Worm (Caenorhabditis elegans) whole organism, L4 larva: Measurements from ENCODE around the gene sec-23.

Experiments
- Y75B8A.6 ChIP-seq: fragments of 200-800 bp; sonication (Bioruptor generic); IDR thresholded peaks from 2 replicates; pipeline ENCODE4 v1.3.6; 2022; ENCODE audit warnings: missing genetic modification reagents, missing genetic modification characterization, missing compliant biosample characterization
- ama-1 ChIP-seq: fragments of 150-350 bp; optimal IDR thresholded peaks from 2 replicates; lab custom pipeline; 2014; ENCODE audit warnings: inconsistent platforms, mixed read lengths
- ceh-28 ChIP-seq: fragments of 150-350 bp; optimal IDR thresholded peaks from 2 replicates; lab custom pipeline; 2014; ENCODE audit warnings: missing biosample characterization, missing genetic modification reagents, missing genetic modification characterization
- dpl-1 ChIP-seq: fragments of 150-350 bp; optimal IDR thresholded peaks from 2 replicates; lab custom pipeline; 2014; ENCODE audit warnings: missing biosample characterization, missing genetic modification reagents, missing genetic modification characterization
- egl-27 ChIP-seq: sonication (generic microtip); optimal IDR thresholded peaks from 3 replicates; lab custom pipeline; 2017; ENCODE audit warnings: missing biosample characterization, missing genetic modification reagents, missing genetic modification characterization
- fkh-10 ChIP-seq: fragments of 150-350 bp; optimal IDR thresholded peaks from 2 replicates; lab custom pipeline; 2014; ENCODE audit warnings: missing biosample characterization, missing genetic modification reagents, missing genetic modification characterization
- gei-8 ChIP-seq: fragments of 200-800 bp; sonication (Bioruptor generic); optimal IDR thresholded peaks from 2 replicates; lab custom pipeline; 2018; ENCODE audit warnings: mild to moderate bottlenecking, missing genetic modification characterization, missing compliant biosample characterization
- madf-9 ChIP-seq: fragments of 200-800 bp; sonication (Bioruptor generic); conservative IDR thresholded peaks from 2 replicates; pipeline ENCODE4 v1.3.6; 2022; ENCODE audit warnings: missing genetic modification reagents, missing genetic modification characterization, missing compliant biosample characterization
- mdl-1 ChIP-seq, 2 experiments: fragments of 150-350 bp in 1 of 2; sonication (generic microtip) in 1 of 2; optimal IDR thresholded peaks; 2 replicates each; lab custom pipeline; 2014 to 2017; ENCODE audit warnings: missing biosample characterization in 2 of 2, missing genetic modification characterization in 2 of 2
- mxl-2 ChIP-seq: fragments of 200-800 bp; sonication (Bioruptor generic); conservative IDR thresholded peaks from 2 replicates; pipeline ENCODE4 v1.3.6; 2022; ENCODE audit warnings: missing genetic modification reagents, missing genetic modification characterization, missing compliant biosample characterization
- nhr-10 ChIP-seq: fragments of 150-350 bp; optimal IDR thresholded peaks from 2 replicates; lab custom pipeline; 2014; ENCODE audit warnings: missing biosample characterization, missing genetic modification characterization
- nhr-77 ChIP-seq: fragments of 150-350 bp; optimal IDR thresholded peaks from 2 replicates; lab custom pipeline; 2014; ENCODE audit warnings: missing biosample characterization, missing genetic modification characterization
- unc-62 ChIP-seq, 3 experiments: fragments of 150-350 bp in 1 of 3; sonication (generic microtip); optimal IDR thresholded peaks in 2 of 3; peaks in 1 of 3; 1 replicate in 1 of 3; 2 replicates in 2 of 3; lab custom pipeline; 2014 to 2017; ENCODE audit warnings: missing biosample characterization in 3 of 3, missing genetic modification characterization in 3 of 3, missing genetic modification reagents in 3 of 3, missing genotype in 1 of 3

- TF ChIP-seq nhr-77 (tag; lab: Kevin White, UChicago) (no peak), mxl-2 (GFP tag; lab: Robert Waterston, UW) (no peak), nhr-10 (tag; lab: Kevin White, UChicago) (no peak), mdl-1 (tag; optimal IDR thresholded peaks at IDR 0.05; lab: Kevin White, UChicago) (no peak), dpl-1 (GFP tag; lab: Kevin White, UChicago) (no peak), unc-62 (GFP tag; optimal IDR thresholded peaks at IDR 0.05 in 1 of 2; lab: Kevin White, UChicago) (no peak), unc-62 (tag; optimal IDR thresholded peaks at IDR 0.05; lab: Kevin White, UChicago) (no peak), ceh-28 (no peak), gei-8 (no peak), Y75B8A.6 (GFP tag; lab: Robert Waterston, UW) (no peak), madf-9 (GFP tag; lab: Robert Waterston, UW) (no peak), ama-1 (lab: Kevin White, UChicago) (no peak), fkh-10 (GFP tag; lab: Kevin White, UChicago) (no peak), egl-27 (tag; lab: Kevin White, UChicago) (no peak)
These were observed 26.0 kb upstream of the sec-23 start for ce11 chrV:20065096-20065495.
